Fruit fly (Drosophila melanogaster) whole organism, embryonic: ENCODE results near the gene CG44006.

Experiments
- CG10959 ChIP-seq: fragments of 200-800 bp; sonication (Bioruptor generic); IDR thresholded peaks from 2 replicates; pipeline ENCODE4 v1.3.6; 2022; ENCODE audit warnings: missing biosample characterization, missing genetic modification characterization
- CG11093 ChIP-seq: fragments of 200-800 bp; sonication (Bioruptor generic); IDR thresholded peaks from 3 replicates; pipeline ENCODE4 v1.3.6; 2022; ENCODE audit warnings: missing biosample characterization, missing genetic modification characterization
- CG12299 ChIP-seq: fragments of 200-800 bp; sonication (Bioruptor generic); optimal IDR thresholded peaks from 2 replicates; lab custom pipeline; 2018; ENCODE audit warnings: missing biosample characterization, mild to moderate bottlenecking, missing genetic modification characterization
- CG12769 ChIP-seq: fragments of 200-800 bp; sonication (Bioruptor generic); optimal IDR thresholded peaks from 2 replicates; lab custom pipeline; 2019; ENCODE audit warnings: missing biosample characterization, mild to moderate bottlenecking, missing genetic modification characterization, moderate library complexity
- CG13894 ChIP-seq: fragments of 200-800 bp; sonication (Bioruptor generic); optimal IDR thresholded peaks from 3 replicates; lab custom pipeline; 2018; ENCODE audit warnings: missing biosample characterization, mild to moderate bottlenecking, missing genetic modification characterization, moderate library complexity
- CG1602 ChIP-seq: fragments of 200-800 bp; sonication (Bioruptor generic); optimal IDR thresholded peaks from 3 replicates; lab custom pipeline; 2016; ENCODE audit warnings: missing biosample characterization, missing genetic modification characterization
- CG17361 ChIP-seq: fragments of 200-800 bp; sonication (Bioruptor generic); IDR thresholded peaks from 3 replicates; pipeline ENCODE4 v1.3.6; 2022; ENCODE audit warnings: missing biosample characterization, missing genetic modification characterization
- CG30020 ChIP-seq: fragments of 200-800 bp; optimal IDR thresholded peaks from 2 replicates; lab custom pipeline; 2019; ENCODE audit warnings: missing biosample characterization, mild to moderate bottlenecking, missing genetic modification characterization, moderate library complexity
- CG31441 ChIP-seq: fragments of 200-800 bp; sonication (Bioruptor generic); IDR thresholded peaks from 2 replicates; pipeline ENCODE4 v1.3.6; 2022; ENCODE audit warnings: missing biosample characterization, missing genetic modification characterization
- CG34224 ChIP-seq: fragments of 200-800 bp; sonication (Bioruptor generic); IDR thresholded peaks from 3 replicates; pipeline ENCODE4 v1.3.6; 2022; ENCODE audit warnings: missing biosample characterization, missing genetic modification characterization; ENCODE audit not compliant: partially characterized antibody
- CG4404 ChIP-seq: fragments of 200-800 bp; sonication (Bioruptor generic); IDR thresholded peaks from 2 replicates; pipeline ENCODE4 v1.3.6; 2022; ENCODE audit warnings: missing biosample characterization, missing genetic modification characterization
- CG6689 ChIP-seq: fragments of 200-800 bp; sonication (Bioruptor generic); IDR thresholded peaks from 2 replicates; pipeline ENCODE4 v1.3.6; 2022; ENCODE audit warnings: missing biosample characterization, missing genetic modification characterization
- CG6791 ChIP-seq: fragments of 200-800 bp; sonication (Bioruptor generic); IDR thresholded peaks from 3 replicates; pipeline ENCODE4 v1.3.6; 2022; ENCODE audit warnings: missing biosample characterization, missing genetic modification characterization; ENCODE audit not compliant: partially characterized antibody
- CG7271 ChIP-seq: fragments of 200-800 bp; sonication (Bioruptor generic); optimal IDR thresholded peaks from 2 replicates; lab custom pipeline; 2018; ENCODE audit warnings: missing biosample characterization, mild to moderate bottlenecking, missing genetic modification characterization, moderate library complexity
- D19A ChIP-seq: fragments of 200-800 bp; optimal IDR thresholded peaks from 3 replicates; lab custom pipeline; 2019; ENCODE audit warnings: missing biosample characterization, mild to moderate bottlenecking, missing genetic modification characterization, moderate library complexity
- D19B ChIP-seq: fragments of 200-800 bp; sonication (Bioruptor generic); optimal IDR thresholded peaks from 2 replicates; lab custom pipeline; 2017; ENCODE audit warnings: missing biosample characterization, mild to moderate bottlenecking, missing genetic modification characterization
- Dbx ChIP-seq: fragments of 200-800 bp; sonication (Bioruptor generic); IDR thresholded peaks from 3 replicates; pipeline ENCODE4 v1.3.6; 2022; ENCODE audit warnings: missing biosample characterization, missing genetic modification characterization
- E2f1 ChIP-seq: fragments of 200-800 bp; sonication (Bioruptor generic); IDR thresholded peaks from 2 replicates; pipeline ENCODE4 v1.3.6; 2022; ENCODE audit warnings: missing biosample characterization, missing genetic modification characterization
- GATAe ChIP-seq: fragments of 200-800 bp; sonication (Bioruptor generic); conservative IDR thresholded peaks from 2 replicates; pipeline ENCODE4 v1.3.6; 2022; ENCODE audit warnings: missing biosample characterization, missing genetic modification characterization
- H2.0 ChIP-seq: fragments of 200-800 bp; sonication (Bioruptor generic); IDR thresholded peaks from 2 replicates; pipeline ENCODE4 v1.3.6; 2022; ENCODE audit warnings: missing biosample characterization, missing genetic modification characterization
- Kr ChIP-seq: fragments of 200-800 bp; sonication (Bioruptor generic); optimal IDR thresholded peaks from 2 replicates; lab custom pipeline; 2017; ENCODE audit warnings: missing biosample characterization, mild to moderate bottlenecking, missing genetic modification characterization
- Lhr ChIP-seq: fragments of 200-800 bp; sonication (Bioruptor generic); optimal IDR thresholded peaks from 3 replicates; lab custom pipeline; 2017; ENCODE audit warnings: mild to moderate bottlenecking, missing biosample characterization, missing genetic modification reagents, missing genetic modification characterization
- MBD-R2 ChIP-seq: fragments of 200-800 bp; sonication (Bioruptor generic); IDR thresholded peaks from 2 replicates; pipeline ENCODE4 v1.3.6; 2022; ENCODE audit warnings: missing biosample characterization, missing genetic modification characterization
- Mad ChIP-seq: fragments of 200-800 bp; sonication (Bioruptor generic); optimal IDR thresholded peaks from 2 replicates; lab custom pipeline; 2016; ENCODE audit warnings: missing biosample characterization, missing genetic modification characterization
- Neu2 ChIP-seq: fragments of 200-800 bp; sonication (Bioruptor generic); optimal IDR thresholded peaks from 3 replicates; lab custom pipeline; 2016; ENCODE audit warnings: missing biosample characterization, missing genetic modification characterization, borderline replicate concordance
- Rfx ChIP-seq: fragments of 200-800 bp; sonication (Bioruptor generic); IDR thresholded peaks from 2 replicates; pipeline ENCODE4 v1.3.6; 2022; ENCODE audit warnings: missing biosample characterization, missing genetic modification characterization
- Xrp1 ChIP-seq: fragments of 200-800 bp; sonication (Bioruptor generic); IDR thresholded peaks from 2 replicates; pipeline ENCODE4 v1.3.6; 2022; ENCODE audit warnings: missing biosample characterization, missing genetic modification characterization
- ase ChIP-seq: fragments of 200-800 bp; sonication (Bioruptor generic); IDR thresholded peaks from 3 replicates; pipeline ENCODE4 v1.3.6; 2022; ENCODE audit warnings: missing biosample characterization, missing genetic modification characterization
- dmrt11E ChIP-seq: fragments of 200-800 bp; sonication (Bioruptor generic); optimal IDR thresholded peaks from 3 replicates; lab custom pipeline; 2018; ENCODE audit warnings: missing biosample characterization, mild to moderate bottlenecking, missing genetic modification characterization, moderate library complexity
- fd102C ChIP-seq: fragments of 200-800 bp; sonication (Bioruptor generic); optimal IDR thresholded peaks from 2 replicates; lab custom pipeline; 2018; ENCODE audit warnings: missing biosample characterization, mild to moderate bottlenecking, missing genetic modification characterization, moderate library complexity
- gem ChIP-seq: fragments of 200-800 bp; sonication (Bioruptor generic); optimal IDR thresholded peaks from 2 replicates; lab custom pipeline; 2019; ENCODE audit warnings: missing biosample characterization, mild to moderate bottlenecking, missing genetic modification characterization, moderate library complexity
- ind ChIP-seq: fragments of 200-800 bp; sonication (Bioruptor generic); optimal IDR thresholded peaks from 3 replicates; lab custom pipeline; 2016; ENCODE audit warnings: missing biosample characterization, missing genetic modification characterization
- jing ChIP-seq: fragments of 200-800 bp; sonication (Bioruptor generic); optimal IDR thresholded peaks from 2 replicates; lab custom pipeline; 2018; ENCODE audit warnings: missing biosample characterization, mild to moderate bottlenecking, missing genetic modification characterization
- jumu ChIP-seq: fragments of 200-800 bp; sonication (Bioruptor generic); optimal IDR thresholded peaks from 3 replicates; lab custom pipeline; 2016; ENCODE audit warnings: missing biosample characterization, missing genetic modification characterization
- lov ChIP-seq, 2 experiments: fragments of 200-800 bp in 1 of 2; fragments of >200 bp in 1 of 2; sonication (Bioruptor generic) in 1 of 2; IDR thresholded peaks in 1 of 2; optimal IDR thresholded peaks in 1 of 2; 2 replicates in 1 of 2; 3 replicates in 1 of 2; pipeline versions ENCODE4 v1.3.6 to Lab custom; 2017 to 2022; ENCODE audit warnings: missing biosample characterization in 1 of 2, missing genetic modification characterization in 1 of 2
- nmo ChIP-seq: fragments of 200-800 bp; sonication (Bioruptor generic); optimal IDR thresholded peaks from 2 replicates; lab custom pipeline; 2018; ENCODE audit warnings: missing biosample characterization, mild to moderate bottlenecking, missing genetic modification characterization, moderate library complexity
- p53 ChIP-seq: fragments of 200-800 bp; sonication (Bioruptor generic); optimal IDR thresholded peaks from 2 replicates; lab custom pipeline; 2016; ENCODE audit warnings: missing biosample characterization, missing genetic modification characterization
- rib ChIP-seq: fragments of 200-800 bp; sonication (Bioruptor generic); IDR thresholded peaks from 2 replicates; pipeline ENCODE4 v1.3.6; 2022; ENCODE audit warnings: missing biosample characterization, missing genetic modification characterization
- schlank ChIP-seq: fragments of 200-800 bp; sonication (Bioruptor generic); optimal IDR thresholded peaks from 2 replicates; lab custom pipeline; 2018; ENCODE audit warnings: missing biosample characterization, mild to moderate bottlenecking, missing genetic modification characterization
- scrt ChIP-seq: fragments of 200-800 bp; sonication (Bioruptor generic); optimal IDR thresholded peaks from 2 replicates; lab custom pipeline; 2018; ENCODE audit warnings: missing biosample characterization, mild to moderate bottlenecking, missing genetic modification characterization, moderate library complexity
- sob ChIP-seq: fragments of 200-800 bp; sonication (Bioruptor generic); IDR thresholded peaks from 2 replicates; pipeline ENCODE4 v1.3.6; 2022; ENCODE audit warnings: missing biosample characterization, missing genetic modification characterization
- sug ChIP-seq: fragments of 200-800 bp; optimal IDR thresholded peaks from 2 replicates; lab custom pipeline; 2019; ENCODE audit warnings: missing biosample characterization, mild to moderate bottlenecking, missing genetic modification characterization, moderate library complexity
- tgo ChIP-seq: fragments of 200-800 bp; sonication (Bioruptor generic); IDR thresholded peaks from 3 replicates; pipeline ENCODE4 v1.3.6; 2022; ENCODE audit warnings: missing biosample characterization, missing genetic modification characterization
- tna ChIP-seq: fragments of 200-800 bp; sonication (Bioruptor generic); IDR thresholded peaks from 2 replicates; pipeline ENCODE4 v1.3.6; 2022; ENCODE audit warnings: missing biosample characterization, missing genetic modification characterization; ENCODE audit not compliant: partially characterized antibody
- ttk ChIP-seq: fragments of 200-800 bp; sonication (Bioruptor generic); IDR thresholded peaks from 2 replicates; pipeline ENCODE4 v2.1.2; 2022; ENCODE audit warnings: missing biosample characterization, missing genetic modification characterization
- unc-4 ChIP-seq: fragments of 200-800 bp; sonication (Bioruptor generic); IDR thresholded peaks from 2 replicates; pipeline ENCODE4 v1.3.6; 2022; ENCODE audit warnings: missing biosample characterization, missing genetic modification characterization; ENCODE audit not compliant: partially characterized antibody
- zfh2 ChIP-seq: fragments of 200-800 bp; sonication (Bioruptor generic); optimal IDR thresholded peaks from 2 replicates; lab custom pipeline; 2016; ENCODE audit warnings: missing biosample characterization, missing genetic modification characterization

The CG44006 gene

dm6 chr3L:18106021-18106944, 36.3 kb upstream of the CG44006 start, which contains the start of the genes CG13698 and mRpS26 (continued):
- TF ChIP-seq CG13894 (peak; percentile 71), Xrp1 (GFP tag; lab: Robert Waterston, UW) (peak; percentile 60), CG34224 (GFP tag; lab: Robert Waterston, UW) (no peak; the same call in 2 of the 3 replicates), jumu (no peak), fd102C (GFP tag; lab: Kevin White, UChicago) (no peak), CG12769 (peak; percentile 68), CG17361 (GFP tag; lab: Robert Waterston, UW) (peak; percentile 84), GATAe (no peak), ind (peak; percentile 71), zfh2 (peak; percentile 43), sug (tag; lab: Kevin White, UChicago) (peak; percentile 83), lov (optimal IDR thresholded peaks at IDR 0.05; lab: Kevin White, UChicago) (no peak), lov (GFP tag; IDR thresholded peaks at IDR 0.05; lab: Robert Waterston, UW) (peak; percentile 49; the same call in 1 of the 3 replicates), D19A (tag; lab: Kevin White, UChicago) (peak; percentile 55), CG30020 (tag; lab: Kevin White, UChicago) (peak; percentile 46), Lhr (peak; percentile 65), CG7271 (tag; lab: Kevin White, UChicago) (no peak), Kr (GFP tag; lab: Kevin White, UChicago) (no peak), CG12299 (tag; lab: Kevin White, UChicago) (peak; percentile 60), CG10959 (GFP tag; lab: Robert Waterston, UW) (no peak), scrt (GFP tag; lab: Kevin White, UChicago) (peak; percentile 60), nmo (peak; percentile 82), schlank (tag; lab: Kevin White, UChicago) (peak; percentile 34), jing (GFP tag; lab: Kevin White, UChicago) (peak; percentile 21), Dbx (peak; percentile 78), ttk (GFP tag; lab: Robert Waterston, UW) (peak; percentile 32; the same call in 1 of the 2 replicates), tna (no peak; the same call in 1 of the 2 replicates), tgo (GFP tag; lab: Robert Waterston, UW) (peak; percentile 58; the same call in 2 of the 3 replicates), sob (peak; percentile 42; the same call in 1 of the 2 replicates), CG6689 (GFP tag; lab: Robert Waterston, UW) (peak; percentile 58), gem (peak; percentile 84), p53 (GFP tag; lab: Kevin White, UChicago) (no peak), MBD-R2 (GFP tag; lab: Robert Waterston, UW) (peak; percentile 66), CG1602 (GFP tag; lab: Kevin White, UChicago) (peak; percentile 62), CG6791 (peak; percentile 60; the same call in 2 of the 3 replicates), rib (GFP tag; lab: Robert Waterston, UW) (no peak), Neu2 (no peak), Mad (GFP tag; lab: Kevin White, UChicago) (peak; percentile 52), unc-4 (GFP tag; lab: Robert Waterston, UW) (no peak), Rfx (GFP tag; lab: Robert Waterston, UW) (peak; percentile 80), CG31441 (GFP tag; lab: Robert Waterston, UW) (peak; percentile 83), dmrt11E (peak; percentile 61), ase (GFP tag; lab: Robert Waterston, UW) (0 out of 3 replicates have a peak, but pooled peaks have one; percentile 19), E2f1 (0 out of 2 replicates have a peak, but pooled peaks have one; percentile 9), D19B (peak; percentile 58), CG4404 (GFP tag; lab: Robert Waterston, UW) (peak; percentile 39; the same call in 1 of the 2 replicates), CG11093 (GFP tag; lab: Robert Waterston, UW) (peak; percentile 50; the same call in 1 of the 3 replicates), H2.0 (GFP tag; lab: Robert Waterston, UW) (peak; percentile 35; the same call in 1 of the 2 replicates)
